Worm (Caenorhabditis elegans): ENCODE data around the gene ceph-41.

Gene ceph-41

DNA sequence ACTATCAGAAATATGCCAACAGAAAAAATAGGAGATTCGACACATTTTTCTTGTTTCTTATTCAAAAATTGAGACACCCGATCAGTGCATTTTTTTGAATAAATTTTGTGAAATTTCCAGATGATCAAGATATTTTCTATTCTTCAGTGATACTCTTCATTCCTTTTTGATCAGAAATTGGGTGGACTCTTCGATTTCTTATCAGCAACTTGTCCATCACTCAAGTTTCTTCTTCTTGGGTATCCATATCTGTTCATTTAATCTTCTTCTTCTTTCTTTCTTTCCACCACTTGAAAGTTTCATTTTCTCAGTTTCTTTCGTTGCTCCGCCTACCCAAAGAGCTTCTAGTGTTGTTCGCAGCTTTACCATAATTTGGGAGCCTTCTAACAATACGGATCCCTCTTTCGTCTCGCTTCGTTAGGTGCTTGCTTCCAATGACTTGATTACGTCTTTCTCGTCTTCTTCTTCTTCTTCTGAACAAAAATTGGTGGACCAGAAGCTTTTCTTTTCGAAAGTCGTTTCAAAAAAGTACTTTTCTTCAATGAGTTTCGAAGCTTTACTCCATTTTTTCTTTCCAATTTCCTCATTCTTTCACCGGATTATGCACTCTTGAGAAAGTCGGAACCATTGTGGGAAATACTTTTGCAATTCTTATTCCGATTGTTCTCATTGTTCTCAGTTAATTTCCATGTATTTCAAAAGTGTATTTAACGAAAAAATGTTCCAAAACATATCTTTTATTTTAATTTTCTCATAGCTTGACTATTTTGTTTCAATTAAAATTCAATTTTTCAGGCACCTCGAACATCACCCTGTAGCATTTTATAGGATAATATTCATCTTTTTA, 48.9 kb downstream of the ceph-41 start, which contains the start of gene pct-1:
pct-1 (plus strand) TSS at position 797 of the 847 bp plus-strand sequence.
- no peak for TF ChIP-seq blmp-1 (tag; optimal IDR thresholded peaks at IDR 0.05)
- peak; percentile 69 for TF ChIP-seq ces-1 (GFP tag; optimal IDR thresholded peaks at IDR 0.05)

Data from whole organism, mixed stage, embryonic.